Worm (Caenorhabditis elegans) whole organism, mixed stage, embryonic: Measurements from ENCODE around the gene F35H8.1.

Experiments used
- M03D4.4 ChIP-seq: sonication (generic microtip); optimal IDR thresholded peaks from 2 replicates; lab custom pipeline; 2017; ENCODE audit warnings: mild to moderate bottlenecking, missing genetic modification characterization, missing compliant biosample characterization
- bed-3 ChIP-seq: fragments of 200-800 bp; sonication (Bioruptor generic); optimal IDR thresholded peaks from 3 replicates; lab custom pipeline; 2018; ENCODE audit warnings: mild to moderate bottlenecking, missing genetic modification characterization, moderate library complexity, missing compliant biosample characterization
- blmp-1 ChIP-seq: fragments of 150-350 bp; optimal IDR thresholded peaks from 2 replicates; lab custom pipeline; 2014; ENCODE audit warnings: missing biosample characterization, missing genetic modification characterization
- ceh-39 ChIP-seq: fragments of 150-350 bp; optimal IDR thresholded peaks from 2 replicates; lab custom pipeline; 2014; ENCODE audit warnings: missing biosample characterization, missing genetic modification characterization
- ceh-43 ChIP-seq: fragments of 200-800 bp; sonication (Bioruptor generic); optimal IDR thresholded peaks from 2 replicates; lab custom pipeline; 2018; ENCODE audit warnings: mild to moderate bottlenecking, missing genetic modification characterization, moderate library complexity, missing compliant biosample characterization
- ceh-83 ChIP-seq: fragments of 200-800 bp; sonication (Bioruptor generic); optimal IDR thresholded peaks from 2 replicates; lab custom pipeline; 2018; ENCODE audit warnings: mild to moderate bottlenecking, missing genetic modification characterization, missing compliant biosample characterization
- ces-1 ChIP-seq: fragments of 150-350 bp; optimal IDR thresholded peaks from 2 replicates; lab custom pipeline; 2014; ENCODE audit warnings: missing biosample characterization, missing genetic modification reagents, missing genetic modification characterization
- cnd-1 ChIP-seq: fragments of 200-800 bp; sonication (Bioruptor generic); optimal IDR thresholded peaks from 2 replicates; lab custom pipeline; 2018; ENCODE audit warnings: mild to moderate bottlenecking, missing genetic modification characterization, missing compliant biosample characterization
- drap-1 ChIP-seq: fragments of 200-800 bp; sonication (Bioruptor generic); optimal IDR thresholded peaks from 3 replicates; lab custom pipeline; 2018; ENCODE audit warnings: mild to moderate bottlenecking, missing genetic modification characterization, missing compliant biosample characterization
- elt-1 ChIP-seq: sonication (generic microtip); optimal IDR thresholded peaks from 2 replicates; lab custom pipeline; 2017; ENCODE audit warnings: missing genetic modification characterization, mild to moderate bottlenecking, missing compliant biosample characterization, antibody characterized with exemption, moderate library complexity, borderline replicate concordance; ENCODE audit not compliant: insufficient read depth
- elt-3 ChIP-seq: fragments of 150-350 bp; optimal IDR thresholded peaks from 2 replicates; lab custom pipeline; 2014; ENCODE audit warnings: missing biosample characterization, missing genetic modification characterization
- flh-1 ChIP-seq: fragments of 200-800 bp; sonication (Bioruptor generic); optimal IDR thresholded peaks from 2 replicates; lab custom pipeline; 2018; ENCODE audit warnings: mild to moderate bottlenecking, missing genetic modification characterization, moderate library complexity, missing compliant biosample characterization
- ham-2 ChIP-seq: fragments of 200-800 bp; sonication (Bioruptor generic); optimal IDR thresholded peaks from 2 replicates; lab custom pipeline; 2018; ENCODE audit warnings: mild to moderate bottlenecking, missing genetic modification characterization, missing compliant biosample characterization
- hlh-1 ChIP-seq: fragments of 150-350 bp; optimal IDR thresholded peaks from 2 replicates; lab custom pipeline; 2014; ENCODE audit warnings: missing biosample characterization, missing genetic modification reagents, missing genetic modification characterization
- lin-13 ChIP-seq: fragments of 150-350 bp; optimal IDR thresholded peaks from 2 replicates; lab custom pipeline; 2014; ENCODE audit warnings: missing biosample characterization, missing genetic modification characterization
- lin-32 ChIP-seq: fragments of 200-800 bp; sonication (Bioruptor generic); optimal IDR thresholded peaks from 2 replicates; lab custom pipeline; 2018; ENCODE audit warnings: mild to moderate bottlenecking, missing genetic modification characterization, missing compliant biosample characterization
- lsy-2 ChIP-seq: fragments of 150-350 bp; optimal IDR thresholded peaks from 2 replicates; lab custom pipeline; 2014; ENCODE audit warnings: missing biosample characterization, missing genetic modification characterization
- mab-5 ChIP-seq: fragments of 150-350 bp; optimal IDR thresholded peaks from 2 replicates; lab custom pipeline; 2014; ENCODE audit warnings: missing biosample characterization, missing genetic modification characterization
- mep-1 ChIP-seq: fragments of 150-350 bp; optimal IDR thresholded peaks from 2 replicates; lab custom pipeline; 2017; ENCODE audit warnings: missing biosample characterization, missing genetic modification reagents, missing genetic modification characterization, inconsistent platforms
- mls-2 ChIP-seq: sonication (generic microtip); optimal IDR thresholded peaks from 2 replicates; lab custom pipeline; 2016; ENCODE audit warnings: mild to moderate bottlenecking, missing genetic modification characterization, moderate library complexity, missing compliant biosample characterization
- nhr-12 ChIP-seq: fragments of 150-350 bp; optimal IDR thresholded peaks from 2 replicates; lab custom pipeline; 2014; ENCODE audit warnings: missing biosample characterization, missing genetic modification characterization
- nhr-2 ChIP-seq: fragments of 150-350 bp; optimal IDR thresholded peaks from 2 replicates; lab custom pipeline; 2014; ENCODE audit warnings: missing biosample characterization, missing genetic modification characterization
- nhr-237 ChIP-seq: fragments of 150-350 bp; optimal IDR thresholded peaks from 2 replicates; lab custom pipeline; 2014; ENCODE audit warnings: missing biosample characterization, missing genetic modification characterization
- nhr-28 ChIP-seq: fragments of 150-350 bp; optimal IDR thresholded peaks from 2 replicates; lab custom pipeline; 2014; ENCODE audit warnings: missing biosample characterization, missing genetic modification characterization
- nhr-76 ChIP-seq: sonication (generic microtip); optimal IDR thresholded peaks from 2 replicates; lab custom pipeline; 2017; ENCODE audit warnings: missing biosample characterization, missing genetic modification characterization
- pha-4 ChIP-seq: fragments of 150-350 bp; optimal IDR thresholded peaks from 2 replicates; lab custom pipeline; 2018; ENCODE audit warnings: missing biosample characterization, missing genetic modification reagents, missing genetic modification characterization
- sem-2 ChIP-seq: fragments of 200-800 bp; sonication (Bioruptor generic); optimal IDR thresholded peaks from 2 replicates; lab custom pipeline; 2018; ENCODE audit warnings: mild to moderate bottlenecking, missing genetic modification characterization, missing compliant biosample characterization
- snpc-4 ChIP-seq: fragments of 150-350 bp; optimal IDR thresholded peaks from 2 replicates; lab custom pipeline; 2014; ENCODE audit warnings: missing biosample characterization, missing genetic modification characterization
- sptf-1 ChIP-seq: sonication (generic microtip); optimal IDR thresholded peaks from 2 replicates; lab custom pipeline; 2017; ENCODE audit warnings: mild to moderate bottlenecking, missing genetic modification characterization, moderate library complexity, missing compliant biosample characterization
- tbx-8 ChIP-seq: fragments of 200-800 bp; sonication (Bioruptor generic); optimal IDR thresholded peaks from 2 replicates; lab custom pipeline; 2018; ENCODE audit warnings: mild to moderate bottlenecking, missing genetic modification characterization, moderate library complexity, missing compliant biosample characterization
- unc-120 ChIP-seq: sonication (generic microtip); optimal IDR thresholded peaks from 2 replicates; lab custom pipeline; 2017; ENCODE audit warnings: missing genetic modification characterization, missing compliant biosample characterization; ENCODE audit not compliant: poor library complexity, severe bottlenecking
- unc-39 ChIP-seq: fragments of 150-350 bp; optimal IDR thresholded peaks from 2 replicates; lab custom pipeline; 2014; ENCODE audit warnings: missing biosample characterization, missing genetic modification characterization
- unc-62 ChIP-seq: fragments of 150-350 bp; optimal IDR thresholded peaks from 2 replicates; lab custom pipeline; 2014; ENCODE audit warnings: missing biosample characterization, missing genetic modification reagents, missing genetic modification characterization
- zip-8 ChIP-seq: fragments of 150-350 bp; optimal IDR thresholded peaks from 2 replicates; lab custom pipeline; 2014; ENCODE audit warnings: missing biosample characterization, missing genetic modification characterization
- ztf-11 ChIP-seq: fragments of 150-350 bp; optimal IDR thresholded peaks from 2 replicates; lab custom pipeline; 2014; ENCODE audit warnings: missing biosample characterization, missing genetic modification characterization

Gene F35H8.1

ce11 chrII:9574406-9574805 lies 21.3 kb upstream of the F35H8.1 start:
- TF ChIP-seq ztf-11 (tag; lab: Kevin White, UChicago) (no peak), lin-32 (no peak), cnd-1 (no peak), ces-1 (no peak), mab-5 (no peak), ham-2 (GFP tag; lab: Kevin White, UChicago) (peak; percentile 12), flh-1 (GFP tag; lab: Kevin White, UChicago) (no peak), ceh-43 (GFP tag; lab: Kevin White, UChicago) (peak; percentile 77), sem-2 (GFP tag; lab: Kevin White, UChicago) (no peak), ceh-83 (GFP tag; lab: Kevin White, UChicago) (no peak), pha-4 (tag; lab: Kevin White, UChicago) (no peak), nhr-76 (no peak), sptf-1 (tag; lab: Kevin White, UChicago) (peak; percentile 69), nhr-237 (tag; lab: Kevin White, UChicago) (no peak), drap-1 (GFP tag; lab: Kevin White, UChicago) (peak; percentile 13), snpc-4 (tag; lab: Kevin White, UChicago) (no peak), mls-2 (tag; lab: Kevin White, UChicago) (peak; percentile 59), tbx-8 (GFP tag; lab: Kevin White, UChicago) (no peak), nhr-12 (no peak), nhr-28 (tag; lab: Kevin White, UChicago) (no peak)

ce11 chrII:9573412-9573811 lies 20.3 kb upstream of the F35H8.1 start:
- TF ChIP-seq nhr-76, result no peak
- TF ChIP-seq nhr-2, result no peak
- TF ChIP-seq mls-2 (tag; lab: Kevin White, UChicago), result no peak
- peak; percentile 22 for TF ChIP-seq blmp-1 (tag; lab: Kevin White, UChicago)

- TF ChIP-seq mep-1 (tag; lab: Kevin White, UChicago) (peak; percentile 6), pha-4 (tag; lab: Kevin White, UChicago) (no peak), unc-39 (tag; lab: Kevin White, UChicago) (peak; percentile 57), nhr-237 (tag; lab: Kevin White, UChicago) (no peak), mab-5 (no peak), sptf-1 (tag; lab: Kevin White, UChicago) (peak; percentile 95), ceh-43 (GFP tag; lab: Kevin White, UChicago) (peak; percentile 90), mls-2 (tag; lab: Kevin White, UChicago) (peak; percentile 95), ztf-11 (tag; lab: Kevin White, UChicago) (peak; percentile 22), elt-3 (tag; lab: Kevin White, UChicago) (no peak), ham-2 (GFP tag; lab: Kevin White, UChicago) (peak; percentile 75), hlh-1 (tag; lab: Kevin White, UChicago) (peak; percentile 23), snpc-4 (tag; lab: Kevin White, UChicago) (no peak), nhr-76 (no peak), nhr-28 (tag; lab: Kevin White, UChicago) (no peak), unc-120 (peak; percentile 84), M03D4.4 (peak; percentile 94), lin-32 (peak; percentile 86), ceh-39 (tag; lab: Kevin White, UChicago) (no peak), ceh-83 (GFP tag; lab: Kevin White, UChicago) (peak; percentile 91), flh-1 (GFP tag; lab: Kevin White, UChicago) (peak; percentile 79), ces-1 (peak; percentile 21), cnd-1 (peak; percentile 93), unc-62 (GFP tag; lab: Kevin White, UChicago) (peak; percentile 17), nhr-12 (no peak), tbx-8 (GFP tag; lab: Kevin White, UChicago) (peak; percentile 85), blmp-1 (tag; lab: Kevin White, UChicago) (no peak), elt-1 (tag; lab: Kevin White, UChicago) (no peak), drap-1 (GFP tag; lab: Kevin White, UChicago) (peak; percentile 92), lin-13 (tag; lab: Kevin White, UChicago) (no peak), nhr-2 (no peak), sem-2 (GFP tag; lab: Kevin White, UChicago) (peak; percentile 90), bed-3 (GFP tag; lab: Kevin White, UChicago) (peak; percentile 85), zip-8 (tag; lab: Kevin White, UChicago) (no peak), lsy-2 (tag; lab: Kevin White, UChicago) (no peak)
- TF ChIP-seq, all 35 proteins: peak for 20
These were observed 13.0 kb upstream of the F35H8.1 start for ce11 chrII:9566045-9566444.
